Fruit fly (Drosophila melanogaster) whole organism, embryonic: ENCODE results near the gene Duox.

Source experiments
- Adf1 ChIP-seq: fragments of 200-800 bp; sonication (Bioruptor generic); IDR thresholded peaks from 2 replicates; pipeline ENCODE4 v1.3.6; 2022; ENCODE audit warnings: missing biosample characterization, missing genetic modification characterization
- Aef1 ChIP-seq: fragments of 200-800 bp; sonication (Bioruptor generic); IDR thresholded peaks from 3 replicates; pipeline ENCODE4 v1.3.6; 2022; ENCODE audit warnings: missing biosample characterization, missing genetic modification characterization
- CG1024 ChIP-seq: fragments of 200-800 bp; sonication (Bioruptor generic); IDR thresholded peaks from 2 replicates; pipeline ENCODE4 v1.3.6; 2022; ENCODE audit warnings: missing biosample characterization, missing genetic modification characterization
- CG10959 ChIP-seq: fragments of 200-800 bp; sonication (Bioruptor generic); IDR thresholded peaks from 2 replicates; pipeline ENCODE4 v1.3.6; 2022; ENCODE audit warnings: missing biosample characterization, missing genetic modification characterization
- CG12071 ChIP-seq: fragments of 200-800 bp; sonication (Bioruptor generic); optimal IDR thresholded peaks from 3 replicates; lab custom pipeline; 2018; ENCODE audit warnings: missing biosample characterization, mild to moderate bottlenecking, missing genetic modification characterization
- CG12155 ChIP-seq: fragments of 200-800 bp; sonication (Bioruptor generic); optimal IDR thresholded peaks from 3 replicates; lab custom pipeline; 2016; ENCODE audit warnings: missing biosample characterization, missing genetic modification characterization
- CG13123 ChIP-seq: fragments of 200-800 bp; sonication (Bioruptor generic); optimal IDR thresholded peaks from 2 replicates; lab custom pipeline; 2016; ENCODE audit warnings: missing biosample characterization, missing genetic modification characterization
- CG14710 ChIP-seq: fragments of 200-800 bp; sonication (Bioruptor generic); optimal IDR thresholded peaks from 3 replicates; lab custom pipeline; 2019; ENCODE audit warnings: missing biosample characterization, mild to moderate bottlenecking, missing genetic modification characterization, moderate library complexity
- CG15601 ChIP-seq: fragments of 200-800 bp; sonication (Bioruptor generic); optimal IDR thresholded peaks from 3 replicates; lab custom pipeline; 2019; ENCODE audit warnings: missing biosample characterization, mild to moderate bottlenecking, missing genetic modification characterization, moderate library complexity
- CG16779 ChIP-seq: fragments of 200-800 bp; sonication (Bioruptor generic); IDR thresholded peaks from 2 replicates; pipeline ENCODE4 v1.3.6; 2022; ENCODE audit warnings: missing biosample characterization, missing genetic modification characterization
- CG18619 ChIP-seq: fragments of 200-800 bp; sonication (Bioruptor generic); optimal IDR thresholded peaks from 3 replicates; lab custom pipeline; 2017; ENCODE audit warnings: missing biosample characterization, mild to moderate bottlenecking, missing genetic modification characterization
- CG2678 ChIP-seq: fragments of 200-800 bp; sonication (Bioruptor generic); optimal IDR thresholded peaks from 3 replicates; lab custom pipeline; 2019; ENCODE audit warnings: missing biosample characterization, mild to moderate bottlenecking, missing genetic modification characterization, moderate library complexity
- CG3163 ChIP-seq: fragments of 200-800 bp; sonication (Bioruptor generic); optimal IDR thresholded peaks from 3 replicates; lab custom pipeline; 2016; ENCODE audit warnings: missing biosample characterization, missing genetic modification characterization
- CG3407 ChIP-seq: fragments of 200-800 bp; sonication (Bioruptor generic); optimal IDR thresholded peaks from 2 replicates; lab custom pipeline; 2018; ENCODE audit warnings: missing biosample characterization, mild to moderate bottlenecking, missing genetic modification characterization
- CG4730 ChIP-seq: fragments of 200-800 bp; sonication (Bioruptor generic); IDR thresholded peaks from 2 replicates; pipeline ENCODE4 v1.3.6; 2022; ENCODE audit warnings: missing biosample characterization, missing genetic modification characterization
- CG6683 ChIP-seq: fragments of 200-800 bp; sonication (Bioruptor generic); optimal IDR thresholded peaks from 2 replicates; lab custom pipeline; 2017; ENCODE audit warnings: missing biosample characterization, mild to moderate bottlenecking, missing genetic modification characterization, missing genetic modification reagents
- CG6689 ChIP-seq: fragments of 200-800 bp; sonication (Bioruptor generic); IDR thresholded peaks from 2 replicates; pipeline ENCODE4 v1.3.6; 2022; ENCODE audit warnings: missing biosample characterization, missing genetic modification characterization
- CG7271 ChIP-seq: fragments of 200-800 bp; sonication (Bioruptor generic); optimal IDR thresholded peaks from 2 replicates; lab custom pipeline; 2018; ENCODE audit warnings: missing biosample characterization, mild to moderate bottlenecking, missing genetic modification characterization, moderate library complexity
- CG7745 ChIP-seq: fragments of 200-800 bp; sonication (Bioruptor generic); optimal IDR thresholded peaks from 2 replicates; lab custom pipeline; 2018; ENCODE audit warnings: missing biosample characterization, mild to moderate bottlenecking, missing genetic modification characterization, moderate library complexity
- CG7786 ChIP-seq: fragments of 200-800 bp; sonication (Bioruptor generic); optimal IDR thresholded peaks from 2 replicates; lab custom pipeline; 2016; ENCODE audit warnings: missing biosample characterization, missing genetic modification characterization
- Elba2 ChIP-seq: fragments of 200-800 bp; sonication (Bioruptor generic); optimal IDR thresholded peaks from 3 replicates; lab custom pipeline; 2016; ENCODE audit warnings: missing biosample characterization, missing genetic modification characterization
- Ets65A ChIP-seq: fragments of 200-800 bp; sonication (Bioruptor generic); peaks from one replicate; lab custom pipeline; 2016; ENCODE audit warnings: missing biosample characterization, missing genetic modification characterization
- HmgD ChIP-seq: fragments of 200-800 bp; sonication (Bioruptor generic); optimal IDR thresholded peaks from 3 replicates; lab custom pipeline; 2016; ENCODE audit warnings: missing biosample characterization, missing genetic modification characterization
- Hr39 ChIP-seq: fragments of >200 bp; optimal IDR thresholded peaks from 2 replicates; lab custom pipeline; 2017
- Hr78 ChIP-seq, 2 experiments: fragments of 200-800 bp in 1 of 2; fragments of >200 bp in 1 of 2; sonication (Bioruptor generic) in 1 of 2; optimal IDR thresholded peaks; 2 replicates each; lab custom pipeline; 2017 to 2019; ENCODE audit warnings: missing biosample characterization in 2 of 2, missing genetic modification characterization in 2 of 2, mild to moderate bottlenecking in 1 of 2, moderate library complexity in 1 of 2
- Kr ChIP-seq: fragments of 200-800 bp; sonication (Bioruptor generic); optimal IDR thresholded peaks from 2 replicates; lab custom pipeline; 2017; ENCODE audit warnings: missing biosample characterization, mild to moderate bottlenecking, missing genetic modification characterization
- MBD-R2 ChIP-seq: fragments of 200-800 bp; sonication (Bioruptor generic); IDR thresholded peaks from 2 replicates; pipeline ENCODE4 v1.3.6; 2022; ENCODE audit warnings: missing biosample characterization, missing genetic modification characterization
- Mad ChIP-seq: fragments of 200-800 bp; sonication (Bioruptor generic); optimal IDR thresholded peaks from 2 replicates; lab custom pipeline; 2016; ENCODE audit warnings: missing biosample characterization, missing genetic modification characterization
- Max ChIP-seq: fragments of 200-800 bp; sonication (Bioruptor generic); optimal IDR thresholded peaks from 2 replicates; lab custom pipeline; 2016; ENCODE audit warnings: missing biosample characterization, mild to moderate bottlenecking, missing genetic modification characterization
- Opbp ChIP-seq: fragments of 200-800 bp; sonication (Bioruptor generic); IDR thresholded peaks from 3 replicates; pipeline ENCODE4 v1.3.6; 2022; ENCODE audit warnings: missing biosample characterization, missing genetic modification characterization; ENCODE audit not compliant: partially characterized antibody
- PHDP ChIP-seq: fragments of 200-800 bp; sonication (Bioruptor generic); optimal IDR thresholded peaks from 3 replicates; lab custom pipeline; 2018; ENCODE audit warnings: missing biosample characterization, mild to moderate bottlenecking, missing genetic modification characterization, moderate library complexity
- Sox102F ChIP-seq: fragments of 200-800 bp; sonication (Bioruptor generic); optimal IDR thresholded peaks from 2 replicates; lab custom pipeline; 2018; ENCODE audit warnings: missing biosample characterization, mild to moderate bottlenecking, missing genetic modification characterization, moderate library complexity
- Xrp1 ChIP-seq: fragments of 200-800 bp; sonication (Bioruptor generic); IDR thresholded peaks from 2 replicates; pipeline ENCODE4 v1.3.6; 2022; ENCODE audit warnings: missing biosample characterization, missing genetic modification characterization
- aop ChIP-seq: fragments of 200-800 bp; sonication (Bioruptor generic); IDR thresholded peaks from 2 replicates; pipeline ENCODE4 v1.3.6; 2022; ENCODE audit warnings: missing biosample characterization, missing genetic modification characterization
- bab2 ChIP-seq: fragments of 200-800 bp; sonication (Bioruptor generic); optimal IDR thresholded peaks from 2 replicates; lab custom pipeline; 2016; ENCODE audit warnings: missing biosample characterization, missing genetic modification characterization
- cas ChIP-seq: fragments of 200-800 bp; sonication (Bioruptor generic); IDR thresholded peaks from 2 replicates; pipeline ENCODE4 v1.3.6; 2022; ENCODE audit warnings: missing biosample characterization, missing genetic modification characterization
- chn ChIP-seq: fragments of 200-800 bp; sonication (Bioruptor generic); optimal IDR thresholded peaks from 2 replicates; lab custom pipeline; 2016; ENCODE audit warnings: missing biosample characterization, missing genetic modification characterization
- corto ChIP-seq: fragments of 200-800 bp; sonication (Bioruptor generic); optimal IDR thresholded peaks from 2 replicates; lab custom pipeline; 2016; ENCODE audit warnings: missing biosample characterization, mild to moderate bottlenecking, missing genetic modification characterization, moderate library complexity
- emc ChIP-seq: fragments of 200-800 bp; sonication (Bioruptor generic); optimal IDR thresholded peaks from 2 replicates; lab custom pipeline; 2016; ENCODE audit warnings: missing biosample characterization, missing genetic modification characterization
- eyg ChIP-seq: fragments of 200-800 bp; sonication (Bioruptor generic); optimal IDR thresholded peaks from 3 replicates; lab custom pipeline; 2016; ENCODE audit warnings: missing biosample characterization, missing genetic modification characterization
- ftz-f1 ChIP-seq: fragments of 200-800 bp; sonication (Bioruptor generic); optimal IDR thresholded peaks from 2 replicates; lab custom pipeline; 2016; ENCODE audit warnings: missing biosample characterization, missing genetic modification characterization
- inv ChIP-seq: fragments of 200-800 bp; sonication (Bioruptor generic); IDR thresholded peaks from 2 replicates; pipeline ENCODE4 v1.3.6; 2022; ENCODE audit warnings: missing biosample characterization, missing genetic modification characterization; ENCODE audit not compliant: partially characterized antibody
- jumu ChIP-seq: fragments of 200-800 bp; sonication (Bioruptor generic); optimal IDR thresholded peaks from 3 replicates; lab custom pipeline; 2016; ENCODE audit warnings: missing biosample characterization, missing genetic modification characterization
- knrl ChIP-seq: fragments of 200-800 bp; sonication (Bioruptor generic); IDR thresholded peaks from 3 replicates; pipeline ENCODE4 v1.3.6; 2022; ENCODE audit warnings: missing biosample characterization, missing genetic modification characterization; ENCODE audit not compliant: partially characterized antibody
- mam ChIP-seq: fragments of 200-800 bp; sonication (Bioruptor generic); optimal IDR thresholded peaks from 3 replicates; lab custom pipeline; 2016; ENCODE audit warnings: missing biosample characterization, missing genetic modification characterization
- run ChIP-seq: fragments of 200-800 bp; sonication (Bioruptor generic); optimal IDR thresholded peaks from 3 replicates; lab custom pipeline; 2018; ENCODE audit warnings: missing biosample characterization, mild to moderate bottlenecking, missing genetic modification characterization
- sens ChIP-seq: fragments of 200-800 bp; sonication (Bioruptor generic); peaks from one replicate; lab custom pipeline; 2016; ENCODE audit warnings: missing biosample characterization, missing genetic modification characterization
- slou ChIP-seq: fragments of 200-800 bp; sonication (Bioruptor generic); optimal IDR thresholded peaks from 3 replicates; lab custom pipeline; 2016; ENCODE audit warnings: missing biosample characterization, missing genetic modification characterization
- sob ChIP-seq: fragments of 200-800 bp; sonication (Bioruptor generic); IDR thresholded peaks from 2 replicates; pipeline ENCODE4 v1.3.6; 2022; ENCODE audit warnings: missing biosample characterization, missing genetic modification characterization
- unpg ChIP-seq: fragments of 200-800 bp; sonication (Bioruptor generic); optimal IDR thresholded peaks from 3 replicates; lab custom pipeline; 2018; ENCODE audit warnings: missing biosample characterization, mild to moderate bottlenecking, missing genetic modification characterization, moderate library complexity
- wor ChIP-seq: fragments of 200-800 bp; sonication (Bioruptor generic); IDR thresholded peaks from 2 replicates; pipeline ENCODE4 v1.3.6; 2022; ENCODE audit warnings: missing biosample characterization, missing genetic modification characterization
- zfh2 ChIP-seq: fragments of 200-800 bp; sonication (Bioruptor generic); optimal IDR thresholded peaks from 2 replicates; lab custom pipeline; 2016; ENCODE audit warnings: missing biosample characterization, missing genetic modification characterization

Duox gene

dm6 chr2L:2856960-2857584 lies 27.0 kb upstream of the Duox start, which contains the start of gene CG2991 (continued):
- TF ChIP-seq Kr (GFP tag; lab: Kevin White, UChicago) (no peak), zfh2 (GFP tag; lab: Kevin White, UChicago) (peak; percentile 3), MBD-R2 (peak; percentile 75), run (no peak), Mad (GFP tag; lab: Kevin White, UChicago) (peak; percentile 63), Adf1 (GFP tag; lab: Robert Waterston, UW) (no peak), CG15601 (tag; lab: Kevin White, UChicago) (peak; percentile 35), CG6683 (GFP tag; lab: Kevin White, UChicago) (no peak), aop (no peak), knrl (GFP tag; lab: Robert Waterston, UW) (peak; percentile 82), eyg (GFP tag; lab: Kevin White, UChicago) (no peak), unpg (GFP tag; lab: Kevin White, UChicago) (peak; percentile 43), inv (GFP tag; lab: Robert Waterston, UW) (peak; percentile 70), Opbp (GFP tag; lab: Robert Waterston, UW) (peak; percentile 94), Max (peak; percentile 40), CG12071 (GFP tag; lab: Kevin White, UChicago) (no peak), Xrp1 (GFP tag; lab: Robert Waterston, UW) (no peak), CG2678 (peak; percentile 12), CG3407 (GFP tag; lab: Kevin White, UChicago) (peak; percentile 12), CG14710 (tag; lab: Kevin White, UChicago) (peak; percentile 60), wor (GFP tag; lab: Robert Waterston, UW) (no peak), CG6689 (no peak), Aef1 (no peak), Elba2 (peak; percentile 91), sens (GFP tag; lab: Kevin White, UChicago) (peak; percentile 82), CG7786 (GFP tag; lab: Kevin White, UChicago) (no peak), PHDP (tag; lab: Kevin White, UChicago) (peak; percentile 4), CG4730 (GFP tag; lab: Robert Waterston, UW) (no peak), corto (peak; percentile 52), mam (GFP tag; lab: Kevin White, UChicago) (peak; percentile 54), Hr78 (GFP tag; optimal IDR thresholded peaks at IDR 0.05; lab: Kevin White, UChicago) (no peak), emc (no peak), Sox102F (GFP tag; lab: Kevin White, UChicago) (no peak), Hr39 (no peak), CG16779 (GFP tag; lab: Robert Waterston, UW) (no peak), chn (GFP tag; lab: Kevin White, UChicago) (no peak), sob (GFP tag; lab: Robert Waterston, UW) (peak; percentile 57), CG7745 (tag; lab: Kevin White, UChicago) (no peak), CG1024 (no peak), CG3163 (GFP tag; lab: Kevin White, UChicago) (no peak), CG10959 (no peak), slou (no peak), CG13123 (GFP tag; lab: Kevin White, UChicago) (no peak), Ets65A (GFP tag; lab: Kevin White, UChicago) (peak; percentile 60), ftz-f1 (GFP tag; lab: Kevin White, UChicago) (peak; percentile 15), bab2 (GFP tag; lab: Kevin White, UChicago) (no peak), jumu (no peak), cas (GFP tag; lab: Robert Waterston, UW) (no peak), CG7271 (tag; lab: Kevin White, UChicago) (no peak), HmgD (GFP tag; lab: Kevin White, UChicago) (no peak), CG12155 (GFP tag; lab: Kevin White, UChicago) (peak; percentile 20), CG18619 (no peak)
